Worm (Caenorhabditis elegans) whole organism, L1 larva: Measurements from ENCODE around the gene srw-32.

Experiments
- C34B4.2 ChIP-seq: sonication (generic microtip); optimal IDR thresholded peaks from 2 replicates; lab custom pipeline; 2017; ENCODE audit warnings: mild to moderate bottlenecking, missing genetic modification characterization, missing compliant biosample characterization
- aly-2 ChIP-seq: fragments of 150-350 bp; optimal IDR thresholded peaks from 2 replicates; lab custom pipeline; 2014; ENCODE audit warnings: missing biosample characterization, missing genetic modification characterization
- lin-13 ChIP-seq: fragments of 150-350 bp; optimal IDR thresholded peaks from 2 replicates; lab custom pipeline; 2014; ENCODE audit warnings: missing biosample characterization, missing genetic modification reagents, missing genetic modification characterization
- lsy-2 ChIP-seq, 2 experiments: fragments of 150-350 bp; optimal IDR thresholded peaks; 2 replicates each; lab custom pipeline; 2014; ENCODE audit warnings: missing biosample characterization in 2 of 2, missing genetic modification characterization in 2 of 2
- skn-1 ChIP-seq: fragments of 150-350 bp; optimal IDR thresholded peaks from 2 replicates; lab custom pipeline; 2014; ENCODE audit warnings: missing biosample characterization, missing genetic modification characterization
- unc-62 ChIP-seq: fragments of 150-350 bp; optimal IDR thresholded peaks from 2 replicates; lab custom pipeline; 2014; ENCODE audit warnings: missing biosample characterization, missing genetic modification reagents, missing genetic modification characterization

- TF ChIP-seq C34B4.2 (no peak), skn-1 (tag; lab: Kevin White, UChicago) (no peak), aly-2 (tag; lab: Kevin White, UChicago) (no peak), unc-62 (GFP tag; lab: Kevin White, UChicago) (no peak), lsy-2 (tag; optimal IDR thresholded peaks at IDR 0.05; lab: Kevin White, UChicago) (no peak), lin-13 (no peak)
Measured at ce11 chrV:17531410-17531809, 22.8 kb downstream of the srw-32 start, which contains the start of gene C18D4.4.
